Fruit fly (Drosophila melanogaster): ENCODE data around the gene CG1275.

- TF ChIP-seq CG10631 (GFP tag; optimal IDR thresholded peaks at IDR 0.05): no peak
- no peak for TF ChIP-seq Hr4 (GFP tag; optimal IDR thresholded peaks at IDR 0.05)
- TF ChIP-seq OdsH (GFP tag; optimal IDR thresholded peaks at IDR 0.05): no peak
- no peak for TF ChIP-seq Smox (GFP tag; optimal IDR thresholded peaks at IDR 0.05)
- TF ChIP-seq CG11762 (GFP tag; optimal IDR thresholded peaks at IDR 0.05; ENCODE audit: insufficient read depth): no peak
- TF ChIP-seq Met (GFP tag; optimal IDR thresholded peaks at IDR 0.05): no peak
- no peak for TF ChIP-seq fkh (GFP tag; optimal IDR thresholded peaks at IDR 0.05)
- TF ChIP-seq Gug (GFP tag; IDR thresholded peaks at IDR 0.05): no peak
- no peak for TF ChIP-seq fd85E (GFP tag; optimal IDR thresholded peaks at IDR 0.05)
- no peak for TF ChIP-seq CG6163 (GFP tag; IDR thresholded peaks at IDR 0.05)
- TF ChIP-seq cyc (GFP tag; optimal IDR thresholded peaks at IDR 0.05): no peak
- no peak for TF ChIP-seq CG6854 (GFP tag; optimal IDR thresholded peaks at IDR 0.05)
- no peak for TF ChIP-seq vri (GFP tag; optimal IDR thresholded peaks at IDR 0.05)
- no peak for TF ChIP-seq CG34406 (GFP tag; optimal IDR thresholded peaks at IDR 0.05)
Measured at dm6 chr3L:2267558-2267957, 10.3 kb upstream of the CG1275 start, which contains the start of gene obst-I.
